Fruit fly (Drosophila melanogaster) whole organism, adult: Measurements from ENCODE around the gene IP3K2.

Experiments
- CG11617 ChIP-seq: fragments of 200-800 bp; sonication (Bioruptor generic); optimal IDR thresholded peaks from 2 replicates; lab custom pipeline; 2017; ENCODE audit warnings: mild to moderate bottlenecking, missing biosample characterization, missing genetic modification reagents, missing genetic modification characterization
- CG1620 ChIP-seq: fragments of 200-800 bp; sonication (Bioruptor generic); optimal IDR thresholded peaks from 2 replicates; lab custom pipeline; 2016; ENCODE audit warnings: missing biosample characterization, missing genetic modification characterization
- CG7045 ChIP-seq: fragments of 200-800 bp; sonication (Bioruptor generic); optimal IDR thresholded peaks from 2 replicates; lab custom pipeline; 2017; ENCODE audit warnings: missing biosample characterization, mild to moderate bottlenecking, missing genetic modification characterization
- Hr96 ChIP-seq: fragments of 200-800 bp; sonication (Bioruptor generic); optimal IDR thresholded peaks from 2 replicates; lab custom pipeline; 2016; ENCODE audit warnings: missing biosample characterization, missing genetic modification characterization
- Mnt ChIP-seq: fragments of 200-800 bp; sonication (Bioruptor generic); optimal IDR thresholded peaks from 2 replicates; lab custom pipeline; 2016; ENCODE audit warnings: missing biosample characterization, mild to moderate bottlenecking, missing genetic modification characterization
- cnc ChIP-seq, 2 experiments: fragments of >200 bp; optimal IDR thresholded peaks; 2 replicates each; lab custom pipeline; 2017
- kay ChIP-seq: fragments of 200-800 bp; sonication (Bioruptor generic); peaks from one replicate; lab custom pipeline; 2016; ENCODE audit warnings: missing biosample characterization, missing genetic modification characterization, borderline replicate concordance
- pad ChIP-seq: fragments of 200-800 bp; sonication (Bioruptor generic); optimal IDR thresholded peaks from 3 replicates; lab custom pipeline; 2017; ENCODE audit warnings: missing biosample characterization, missing genetic modification characterization, mild to moderate bottlenecking, moderate library complexity, missing genetic modification reagents
- tj ChIP-seq: fragments of 200-800 bp; sonication (Bioruptor generic); optimal IDR thresholded peaks from 3 replicates; lab custom pipeline; 2017; ENCODE audit warnings: missing biosample characterization, mild to moderate bottlenecking, missing genetic modification characterization, moderate library complexity

dm6 chrX:13376520-13376919, 73.1 kb downstream of the IP3K2 start:
- TF ChIP-seq CG7045 (GFP tag; lab: Kevin White, UChicago) (peak; percentile 44), cnc (optimal IDR thresholded peaks at IDR 0.05; lab: Kevin White, UChicago) (no peak), Hr96 (GFP tag; lab: Kevin White, UChicago) (no peak), CG11617 (peak; percentile 89), Mnt (peak; percentile 72), CG1620 (GFP tag; lab: Kevin White, UChicago) (peak; percentile 4), tj (GFP tag; lab: Kevin White, UChicago) (peak; percentile 82), kay (GFP tag; lab: Kevin White, UChicago) (peak; percentile 65), pad (GFP tag; lab: Kevin White, UChicago) (peak; percentile 62)
